Worm (Caenorhabditis elegans): Measurements from ENCODE around the gene sri-66.
"Not testable (repeated sequence)": the region's sequence is repeated elsewhere in the genome, so short reads cannot be mapped to it uniquely, and the experiment has no call there.

DNA sequence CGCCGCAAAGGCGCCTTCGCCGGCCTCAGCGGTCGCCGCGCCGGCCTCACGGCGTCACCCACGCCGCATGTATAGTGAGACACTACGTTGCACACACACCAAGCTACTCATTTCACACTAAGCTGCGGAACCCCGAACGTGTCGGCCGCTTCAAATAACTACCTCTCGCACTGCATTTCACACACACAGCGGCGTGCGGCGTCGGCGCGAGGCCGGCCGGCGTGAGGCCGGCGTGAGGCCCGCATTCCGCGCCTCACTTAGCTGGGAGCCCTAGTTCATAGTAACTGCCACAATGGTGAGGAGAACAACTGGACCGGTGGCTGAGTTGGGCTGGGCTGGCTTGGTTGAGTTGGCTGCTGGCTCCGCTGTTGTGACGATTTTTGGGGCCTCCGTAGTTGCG is 38.0 kb upstream of the sri-66 start:
- TF ChIP-seq ref-1 (GFP tag; conservative IDR thresholded peaks at IDR 0.05); med-1 (GFP tag; optimal IDR thresholded peaks at IDR 0.05; ENCODE audit: insufficient read depth); flt-1 (GFP tag; IDR thresholded peaks at IDR 0.05): not testable (repeated sequence)

All from whole organism, midembryonic.